Fruit fly (Drosophila melanogaster) whole organism, embryonic: ENCODE measurements around the gene Drsl5.

Experiments
- Antp ChIP-seq: fragments of 200-800 bp; sonication (Bioruptor generic); optimal IDR thresholded peaks from 3 replicates; lab custom pipeline; 2016; ENCODE audit warnings: missing biosample characterization, missing genetic modification characterization
- Awh ChIP-seq: fragments of 200-800 bp; sonication (Bioruptor generic); IDR thresholded peaks from 2 replicates; pipeline ENCODE4, ENCODE4 v1.3.6; 2022; ENCODE audit warnings: missing biosample characterization, missing genetic modification characterization
- C15 ChIP-seq: fragments of 200-800 bp; sonication (Bioruptor generic); IDR thresholded peaks from 3 replicates; pipeline ENCODE4 v1.3.6; 2022; ENCODE audit warnings: missing biosample characterization, missing genetic modification characterization
- CG10274 ChIP-seq: fragments of 200-800 bp; sonication (Bioruptor generic); optimal IDR thresholded peaks from 3 replicates; lab custom pipeline; 2017; ENCODE audit warnings: missing biosample characterization, mild to moderate bottlenecking, missing genetic modification characterization
- CG12299 ChIP-seq: fragments of 200-800 bp; sonication (Bioruptor generic); optimal IDR thresholded peaks from 2 replicates; lab custom pipeline; 2018; ENCODE audit warnings: missing biosample characterization, mild to moderate bottlenecking, missing genetic modification characterization
- CG12942 ChIP-seq: fragments of 200-800 bp; sonication (Bioruptor generic); optimal IDR thresholded peaks from 3 replicates; lab custom pipeline; 2016; ENCODE audit warnings: missing biosample characterization, missing genetic modification characterization
- CG14050 ChIP-seq: fragments of 200-800 bp; sonication (Bioruptor generic); IDR thresholded peaks from 3 replicates; pipeline ENCODE4 v1.3.6; 2022; ENCODE audit warnings: missing biosample characterization, missing genetic modification characterization
- CG14667 ChIP-seq: fragments of 200-800 bp; sonication (Bioruptor generic); IDR thresholded peaks from 2 replicates; pipeline ENCODE4 v1.3.6; 2022; ENCODE audit warnings: missing biosample characterization, missing genetic modification characterization
- CG15269 ChIP-seq: fragments of 200-800 bp; sonication (Bioruptor generic); optimal IDR thresholded peaks from 2 replicates; lab custom pipeline; 2018; ENCODE audit warnings: missing biosample characterization, mild to moderate bottlenecking, missing genetic modification characterization, moderate library complexity
- CG16779 ChIP-seq: fragments of 200-800 bp; sonication (Bioruptor generic); IDR thresholded peaks from 2 replicates; pipeline ENCODE4 v1.3.6; 2022; ENCODE audit warnings: missing biosample characterization, missing genetic modification characterization
- CG17359 ChIP-seq: fragments of 200-800 bp; sonication (Bioruptor generic); optimal IDR thresholded peaks from 3 replicates; lab custom pipeline; 2018; ENCODE audit warnings: missing biosample characterization, mild to moderate bottlenecking, missing genetic modification characterization, moderate library complexity
- CG18476 ChIP-seq: fragments of 200-800 bp; sonication (Bioruptor generic); optimal IDR thresholded peaks from 2 replicates; lab custom pipeline; 2016; ENCODE audit warnings: missing biosample characterization, mild to moderate bottlenecking, missing genetic modification characterization
- CG18619 ChIP-seq: fragments of 200-800 bp; sonication (Bioruptor generic); optimal IDR thresholded peaks from 3 replicates; lab custom pipeline; 2017; ENCODE audit warnings: missing biosample characterization, mild to moderate bottlenecking, missing genetic modification characterization
- CG2120 ChIP-seq: fragments of 200-800 bp; sonication (Bioruptor generic); optimal IDR thresholded peaks from 3 replicates; lab custom pipeline; 2016; ENCODE audit warnings: missing biosample characterization, missing genetic modification characterization
- CG2202 ChIP-seq: fragments of 200-800 bp; sonication (Bioruptor generic); optimal IDR thresholded peaks from 2 replicates; lab custom pipeline; 2018; ENCODE audit warnings: missing biosample characterization, mild to moderate bottlenecking, missing genetic modification characterization
- CG5180 ChIP-seq: fragments of 200-800 bp; sonication (Bioruptor generic); optimal IDR thresholded peaks from 3 replicates; lab custom pipeline; 2017; ENCODE audit warnings: missing biosample characterization, missing genetic modification characterization, mild to moderate bottlenecking, moderate library complexity, missing genetic modification reagents
- CG6654 ChIP-seq: fragments of 200-800 bp; sonication (Bioruptor generic); optimal IDR thresholded peaks from 2 replicates; lab custom pipeline; 2017; ENCODE audit warnings: missing biosample characterization, mild to moderate bottlenecking, missing genetic modification characterization
- CG6683 ChIP-seq: fragments of 200-800 bp; sonication (Bioruptor generic); optimal IDR thresholded peaks from 2 replicates; lab custom pipeline; 2017; ENCODE audit warnings: missing biosample characterization, mild to moderate bottlenecking, missing genetic modification characterization, missing genetic modification reagents
- CG8478 ChIP-seq: fragments of >200 bp; optimal IDR thresholded peaks from 2 replicates; lab custom pipeline; 2018
- D19B ChIP-seq: fragments of 200-800 bp; sonication (Bioruptor generic); optimal IDR thresholded peaks from 2 replicates; lab custom pipeline; 2017; ENCODE audit warnings: missing biosample characterization, mild to moderate bottlenecking, missing genetic modification characterization
- Dbx ChIP-seq: fragments of 200-800 bp; sonication (Bioruptor generic); IDR thresholded peaks from 3 replicates; pipeline ENCODE4 v1.3.6; 2022; ENCODE audit warnings: missing biosample characterization, missing genetic modification characterization
- Dll ChIP-seq: fragments of 200-800 bp; sonication (Bioruptor generic); IDR thresholded peaks from 4 replicates; pipeline ENCODE4 v1.3.6; 2022; ENCODE audit warnings: missing biosample characterization, missing genetic modification characterization; ENCODE audit not compliant: partially characterized antibody
- Drgx ChIP-seq: fragments of 200-800 bp; sonication (Bioruptor generic); IDR thresholded peaks from 2 replicates; pipeline ENCODE4 v1.3.6; 2022; ENCODE audit warnings: missing biosample characterization, missing genetic modification characterization
- Fer2 ChIP-seq: fragments of 200-800 bp; sonication (Bioruptor generic); optimal IDR thresholded peaks from 2 replicates; lab custom pipeline; 2018; ENCODE audit warnings: missing biosample characterization, mild to moderate bottlenecking, missing genetic modification characterization, moderate library complexity
- Gug ChIP-seq: fragments of 200-800 bp; sonication (Bioruptor generic); IDR thresholded peaks from 4 replicates; pipeline ENCODE4 v1.3.6; 2022; ENCODE audit warnings: missing biosample characterization, missing genetic modification characterization
- Hand ChIP-seq: fragments of 200-800 bp; sonication (Bioruptor generic); optimal IDR thresholded peaks from 2 replicates; lab custom pipeline; 2017; ENCODE audit warnings: mild to moderate bottlenecking, missing biosample characterization, missing genetic modification reagents, missing genetic modification characterization
- Hmr ChIP-seq: fragments of 200-800 bp; sonication (Bioruptor generic); optimal IDR thresholded peaks from 3 replicates; lab custom pipeline; 2017; ENCODE audit warnings: mild to moderate bottlenecking, missing biosample characterization, missing genetic modification reagents, missing genetic modification characterization
- Hr3 ChIP-seq: fragments of 200-800 bp; sonication (Bioruptor generic); optimal IDR thresholded peaks from 3 replicates; lab custom pipeline; 2016; ENCODE audit warnings: missing biosample characterization, missing genetic modification characterization
- Hsf ChIP-seq: fragments of 200-800 bp; sonication (Bioruptor generic); optimal IDR thresholded peaks from 3 replicates; lab custom pipeline; 2016; ENCODE audit warnings: missing biosample characterization, missing genetic modification characterization
- Lim3 ChIP-seq: fragments of 200-800 bp; sonication (Bioruptor generic); IDR thresholded peaks from 2 replicates; pipeline ENCODE4 v1.3.6; 2022; ENCODE audit warnings: missing biosample characterization, missing genetic modification characterization
- Trl ChIP-seq, 3 experiments: fragments of >200 bp in 2 of 3; fragments of 200-800 bp in 1 of 3; sonication (Bioruptor generic) in 1 of 3; optimal IDR thresholded peaks; 2 replicates in 1 of 3; 3 replicates in 2 of 3; lab custom pipeline; 2016 to 2017; ENCODE audit warnings: missing biosample characterization in 1 of 3, missing genetic modification characterization in 1 of 3
- amos ChIP-seq: fragments of 200-800 bp; sonication (Bioruptor generic); IDR thresholded peaks from 2 replicates; pipeline ENCODE4 v1.3.6; 2022; ENCODE audit warnings: missing biosample characterization, missing genetic modification characterization; ENCODE audit not compliant: partially characterized antibody
- br ChIP-seq: fragments of >200 bp; optimal IDR thresholded peaks from 2 replicates; lab custom pipeline; 2017
- ems ChIP-seq: fragments of 200-800 bp; sonication (Bioruptor generic); optimal IDR thresholded peaks from 3 replicates; lab custom pipeline; 2016; ENCODE audit warnings: missing biosample characterization, missing genetic modification characterization
- fd64A ChIP-seq: fragments of 200-800 bp; sonication (Bioruptor generic); optimal IDR thresholded peaks from 3 replicates; lab custom pipeline; 2018; ENCODE audit warnings: missing biosample characterization, mild to moderate bottlenecking, missing genetic modification characterization
- gem ChIP-seq: fragments of 200-800 bp; sonication (Bioruptor generic); optimal IDR thresholded peaks from 2 replicates; lab custom pipeline; 2019; ENCODE audit warnings: missing biosample characterization, mild to moderate bottlenecking, missing genetic modification characterization, moderate library complexity
- hbn ChIP-seq: fragments of 200-800 bp; sonication (Bioruptor generic); IDR thresholded peaks from 2 replicates; pipeline ENCODE4 v1.3.6; 2022; ENCODE audit warnings: missing biosample characterization, missing genetic modification characterization; ENCODE audit not compliant: partially characterized antibody
- lola ChIP-seq, 3 experiments: fragments of >200 bp in 2 of 3; fragments of 200-800 bp in 1 of 3; sonication (Bioruptor generic) in 1 of 3; optimal IDR thresholded peaks; 2 replicates each; lab custom pipeline; 2017 to 2019; ENCODE audit warnings: missing biosample characterization in 3 of 3, missing genetic modification characterization in 3 of 3, mild to moderate bottlenecking in 1 of 3, moderate library complexity in 1 of 3
- luna ChIP-seq: fragments of 200-800 bp; sonication (Bioruptor generic); optimal IDR thresholded peaks from 2 replicates; lab custom pipeline; 2016; ENCODE audit warnings: missing biosample characterization, missing genetic modification characterization
- maf-S ChIP-seq: fragments of 200-800 bp; sonication (Bioruptor generic); optimal IDR thresholded peaks from 2 replicates; lab custom pipeline; 2016; ENCODE audit warnings: missing biosample characterization, missing genetic modification characterization
- nom ChIP-seq: fragments of 200-800 bp; sonication (Bioruptor generic); optimal IDR thresholded peaks from 2 replicates; lab custom pipeline; 2017; ENCODE audit warnings: missing biosample characterization, missing genetic modification characterization, mild to moderate bottlenecking, moderate library complexity, missing genetic modification reagents
- onecut ChIP-seq: fragments of 200-800 bp; sonication (Bioruptor generic); IDR thresholded peaks from 2 replicates; pipeline ENCODE4 v1.3.6; 2022; ENCODE audit warnings: missing biosample characterization, missing genetic modification characterization
- pzg ChIP-seq: fragments of 200-800 bp; sonication (Bioruptor generic); optimal IDR thresholded peaks from 3 replicates; lab custom pipeline; 2018; ENCODE audit warnings: missing biosample characterization, mild to moderate bottlenecking, missing genetic modification characterization, moderate library complexity
- repo ChIP-seq: fragments of 200-800 bp; sonication (Bioruptor generic); optimal IDR thresholded peaks from 2 replicates; lab custom pipeline; 2016; ENCODE audit warnings: missing biosample characterization, missing genetic modification characterization
- schlank ChIP-seq: fragments of 200-800 bp; sonication (Bioruptor generic); optimal IDR thresholded peaks from 2 replicates; lab custom pipeline; 2018; ENCODE audit warnings: missing biosample characterization, mild to moderate bottlenecking, missing genetic modification characterization
- trem ChIP-seq: fragments of 200-800 bp; optimal IDR thresholded peaks from 3 replicates; lab custom pipeline; 2019; ENCODE audit warnings: missing biosample characterization, mild to moderate bottlenecking, missing genetic modification characterization, moderate library complexity
- vnd ChIP-seq: fragments of 200-800 bp; sonication (Bioruptor generic); IDR thresholded peaks from 3 replicates; pipeline ENCODE4 v1.3.6; 2022; ENCODE audit warnings: missing biosample characterization, missing genetic modification characterization; ENCODE audit not compliant: partially characterized antibody
- zen ChIP-seq: fragments of 200-800 bp; sonication (Bioruptor generic); optimal IDR thresholded peaks from 3 replicates; lab custom pipeline; 2018; ENCODE audit warnings: missing biosample characterization, mild to moderate bottlenecking, missing genetic modification characterization, moderate library complexity
- zen2 ChIP-seq: fragments of 200-800 bp; sonication (Bioruptor generic); IDR thresholded peaks from 3 replicates; pipeline ENCODE4 v1.3.6; 2022; ENCODE audit warnings: missing biosample characterization, missing genetic modification characterization; ENCODE audit not compliant: partially characterized antibody
- zfh2 ChIP-seq: fragments of 200-800 bp; sonication (Bioruptor generic); optimal IDR thresholded peaks from 2 replicates; lab custom pipeline; 2016; ENCODE audit warnings: missing biosample characterization, missing genetic modification characterization

Gene Drsl5

DNA sequence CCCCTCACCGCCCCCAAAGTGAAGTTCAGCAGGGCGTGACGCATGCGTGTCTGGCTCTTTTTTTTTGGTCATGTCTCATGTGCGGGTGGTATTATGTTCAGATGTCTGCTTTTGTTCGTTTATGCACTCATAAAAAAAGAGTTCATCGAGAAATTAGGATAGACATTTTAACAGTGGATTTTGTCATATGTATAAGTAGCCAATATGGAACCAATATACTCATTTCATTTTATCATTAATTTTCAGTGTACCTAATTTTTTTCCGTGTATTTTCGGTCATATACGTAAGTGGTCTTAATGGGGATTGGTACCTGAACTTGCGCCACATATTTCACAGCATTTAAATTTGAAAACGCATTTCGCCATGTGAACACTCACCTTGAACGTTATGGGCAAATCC lies 16.2 kb upstream of the Drsl5 start (continued):
- TF ChIP-seq hbn (GFP tag; lab: Robert Waterston, UW) (no peak), luna (GFP tag; lab: Kevin White, UChicago) (no peak), Hsf (peak; percentile 46), Lim3 (GFP tag; lab: Robert Waterston, UW) (no peak), CG18619 (GFP tag; lab: Kevin White, UChicago) (peak; percentile 1), CG2120 (no peak), CG18476 (GFP tag; lab: Kevin White, UChicago) (peak; percentile 30), Antp (GFP tag; lab: Kevin White, UChicago) (peak; percentile 22), zen2 (GFP tag; lab: Robert Waterston, UW) (no peak), CG14667 (GFP tag; lab: Robert Waterston, UW) (peak; percentile 56), repo (GFP tag; lab: Kevin White, UChicago) (peak; percentile 55), Dbx (no peak), CG10274 (GFP tag; lab: Kevin White, UChicago) (no peak), CG17359 (tag; lab: Kevin White, UChicago) (peak; percentile 84), maf-S (GFP tag; lab: Kevin White, UChicago) (no peak), D19B (no peak), schlank (tag; lab: Kevin White, UChicago) (no peak), CG2202 (tag; lab: Kevin White, UChicago) (no peak), zen (peak; percentile 10), Awh (GFP tag; lab: Robert Waterston, UW) (peak; percentile 76), zfh2 (GFP tag; lab: Kevin White, UChicago) (no peak), Fer2 (no peak), Dll (no peak), Drgx (GFP tag; lab: Robert Waterston, UW) (peak; percentile 33; the same call in 1 of the 2 replicates), Hr3 (GFP tag; lab: Kevin White, UChicago) (peak; percentile 45), Hand (GFP tag; lab: Kevin White, UChicago) (no peak), ems (GFP tag; lab: Kevin White, UChicago) (peak; percentile 8), br (lab: Kevin White, UChicago) (no peak), CG8478 (no peak), pzg (GFP tag; lab: Kevin White, UChicago) (no peak), lola (GFP tag; optimal IDR thresholded peaks at IDR 0.05; lab: Kevin White, UChicago) (peak in 1 of 3 experiments; percentile 21), CG14050 (GFP tag; lab: Robert Waterston, UW) (peak; percentile 61), C15 (GFP tag; lab: Robert Waterston, UW) (0 out of 3 replicates have a peak, but pooled peaks have one; percentile 55), onecut (GFP tag; lab: Robert Waterston, UW) (peak; percentile 30; the same call in 1 of the 2 replicates), CG15269 (tag; lab: Kevin White, UChicago) (peak; percentile 65), fd64A (GFP tag; lab: Kevin White, UChicago) (peak; percentile 19), CG6654 (GFP tag; lab: Kevin White, UChicago) (no peak), CG12942 (GFP tag; lab: Kevin White, UChicago) (peak; percentile 22), gem (tag; lab: Kevin White, UChicago) (peak; percentile 81), amos (no peak), CG6683 (GFP tag; lab: Kevin White, UChicago) (no peak), CG5180 (peak; percentile 44), Gug (GFP tag; lab: Robert Waterston, UW) (0 out of 4 replicates have a peak, but pooled peaks have one; percentile 10), trem (tag; lab: Kevin White, UChicago) (peak; percentile 19), Hmr (GFP tag; lab: Kevin White, UChicago) (peak; percentile 39), nom (GFP tag; lab: Kevin White, UChicago) (no peak), vnd (GFP tag; lab: Robert Waterston, UW) (no peak), Trl (optimal IDR thresholded peaks at IDR 0.05; lab: Kevin White, UChicago) (no peak), Trl (GFP tag; optimal IDR thresholded peaks at IDR 0.05; lab: Kevin White, UChicago) (peak; percentile 3), CG12299 (tag; lab: Kevin White, UChicago) (peak; percentile 0), CG16779 (GFP tag; lab: Robert Waterston, UW) (no peak)
